Fruit fly (Drosophila melanogaster): ENCODE results near the gene Hmgcr.

The Hmgcr gene

dm6 chr3R:23782456-23783402, 49.6 kb downstream of the Hmgcr start (continued):
- peak; percentile 88 for TF ChIP-seq z (GFP tag; IDR thresholded peaks at IDR 0.05)
- TF ChIP-seq her (GFP tag; optimal IDR thresholded peaks at IDR 0.05), result peak; percentile 50
- TF ChIP-seq crol (GFP tag; IDR thresholded peaks at IDR 0.05), result peak; percentile 77
- TF ChIP-seq CG6654 (GFP tag; optimal IDR thresholded peaks at IDR 0.05), result peak; percentile 65
- peak; percentile 26 for TF ChIP-seq fu2 (GFP tag; optimal IDR thresholded peaks at IDR 0.05)
- peak; percentile 79 for TF ChIP-seq CG3838 (GFP tag; optimal IDR thresholded peaks at IDR 0.05)
- TF ChIP-seq PHDP (tag; optimal IDR thresholded peaks at IDR 0.05), result peak; percentile 82
- TF ChIP-seq jigr1 (GFP tag; IDR thresholded peaks at IDR 0.05), result peak; percentile 57; the same call in 1 of the 3 replicates
- TF ChIP-seq nau (GFP tag; optimal IDR thresholded peaks at IDR 0.05), result peak; percentile 72
- peak; percentile 50; the same call in 1 of the 2 replicates for TF ChIP-seq CG3847 (GFP tag; IDR thresholded peaks at IDR 0.05)
- peak; percentile 87 for TF ChIP-seq Max (GFP tag; optimal IDR thresholded peaks at IDR 0.05)
- peak; percentile 62 for TF ChIP-seq CG3281 (GFP tag; optimal IDR thresholded peaks at IDR 0.05)
- peak; percentile 26 for TF ChIP-seq Neu2 (GFP tag; optimal IDR thresholded peaks at IDR 0.05; ENCODE audit: borderline replicate concordance)
- peak; percentile 95 for TF ChIP-seq fd96Cb (tag; optimal IDR thresholded peaks at IDR 0.05)
- peak; percentile 83 for TF ChIP-seq CG9437 (GFP tag; optimal IDR thresholded peaks at IDR 0.05)
- peak; percentile 93 for TF ChIP-seq ac (GFP tag; optimal IDR thresholded peaks at IDR 0.05)
- peak; percentile 50 for TF ChIP-seq HLH54F (GFP tag; optimal IDR thresholded peaks at IDR 0.05)
- peak; percentile 56 for TF ChIP-seq Deaf1 (tag; optimal IDR thresholded peaks at IDR 0.05)
- TF ChIP-seq CG17912 (GFP tag; optimal IDR thresholded peaks at IDR 0.05), result peak; percentile 10
- peak; percentile 70 for TF ChIP-seq ttk (GFP tag; IDR thresholded peaks at IDR 0.05)
- TF ChIP-seq CG4328 (GFP tag; optimal IDR thresholded peaks at IDR 0.05), result peak; percentile 75
- peak; percentile 91 for TF ChIP-seq sqz (GFP tag; optimal IDR thresholded peaks at IDR 0.05)
- peak; percentile 84 for TF ChIP-seq CG11093 (GFP tag; IDR thresholded peaks at IDR 0.05)
- TF ChIP-seq slou (GFP tag; optimal IDR thresholded peaks at IDR 0.05), result peak; percentile 18
- no peak; the same call in 2 of the 3 replicates for TF ChIP-seq CG6791 (GFP tag; IDR thresholded peaks at IDR 0.05; ENCODE audit: partially characterized antibody)
- peak; percentile 17 for TF ChIP-seq fd3F (GFP tag; optimal IDR thresholded peaks at IDR 0.05)
- TF ChIP-seq CG12219 (GFP tag; optimal IDR thresholded peaks at IDR 0.05), result peak; percentile 82
- TF ChIP-seq CG4282 (GFP tag; optimal IDR thresholded peaks at IDR 0.05), result peak; percentile 65
- TF ChIP-seq CG10543 (GFP tag; optimal IDR thresholded peaks at IDR 0.05), result peak; percentile 91
- TF ChIP-seq CG6854 (GFP tag; optimal IDR thresholded peaks at IDR 0.05), result peak; percentile 43
- TF ChIP-seq lov (optimal IDR thresholded peaks at IDR 0.05), result no peak
- peak; percentile 89 for TF ChIP-seq lov (GFP tag; IDR thresholded peaks at IDR 0.05)
- TF ChIP-seq CG4707 (GFP tag; optimal IDR thresholded peaks at IDR 0.05), result peak; percentile 72
- TF ChIP-seq Gug (GFP tag; IDR thresholded peaks at IDR 0.05), result peak; percentile 68; the same call in 3 of the 4 replicates
- peak; percentile 94 for TF ChIP-seq CG12391 (tag; optimal IDR thresholded peaks at IDR 0.05)
- TF ChIP-seq Hr51 (GFP tag; optimal IDR thresholded peaks at IDR 0.05), result peak; percentile 56 to 85
- peak; percentile 86 for TF ChIP-seq CG8765 (GFP tag; IDR thresholded peaks at IDR 0.05)
- TF ChIP-seq CG17186 (GFP tag; optimal IDR thresholded peaks at IDR 0.05), result peak; percentile 32
- peak; percentile 85 for TF ChIP-seq corto (GFP tag; optimal IDR thresholded peaks at IDR 0.05)
- peak; percentile 65 for TF ChIP-seq CG43689 (GFP tag; IDR thresholded peaks at IDR 0.05)
- TF ChIP-seq CG32532 (GFP tag; IDR thresholded peaks at IDR 0.05), result peak; percentile 30
- no peak for TF ChIP-seq hth (optimal IDR thresholded peaks at IDR 0.05)
- TF ChIP-seq Hmr (GFP tag; optimal IDR thresholded peaks at IDR 0.05), result peak; percentile 71
- TF ChIP-seq ken (GFP tag; IDR thresholded peaks at IDR 0.05), result peak; percentile 84; the same call in 2 of the 3 replicates
- peak; percentile 90 for TF ChIP-seq Hsf (GFP tag; optimal IDR thresholded peaks at IDR 0.05)
- no peak for TF ChIP-seq prd (optimal IDR thresholded peaks at IDR 0.05)
- TF ChIP-seq prd (GFP tag; IDR thresholded peaks at IDR 0.05), result peak; percentile 94
- TF ChIP-seq Dip3 (GFP tag; optimal IDR thresholded peaks at IDR 0.05), result peak; percentile 19
- TF ChIP-seq CrebB (tag; optimal IDR thresholded peaks at IDR 0.05), result peak; percentile 85
